Fruit fly (Drosophila melanogaster) whole organism: Measurements from ENCODE around the gene CG8260.

Experiments used
- Dll ChIP-seq: fragments of >200 bp; optimal IDR thresholded peaks from 2 replicates; lab custom pipeline; 2017
- EcR ChIP-seq, 2 experiments: fragments of >200 bp; optimal IDR thresholded peaks; 2 replicates each; lab custom pipeline; 2017; ENCODE audit warnings: missing biosample characterization in 2 of 2, missing genetic modification characterization in 2 of 2, missing genetic modification reagents in 2 of 2

DNA sequence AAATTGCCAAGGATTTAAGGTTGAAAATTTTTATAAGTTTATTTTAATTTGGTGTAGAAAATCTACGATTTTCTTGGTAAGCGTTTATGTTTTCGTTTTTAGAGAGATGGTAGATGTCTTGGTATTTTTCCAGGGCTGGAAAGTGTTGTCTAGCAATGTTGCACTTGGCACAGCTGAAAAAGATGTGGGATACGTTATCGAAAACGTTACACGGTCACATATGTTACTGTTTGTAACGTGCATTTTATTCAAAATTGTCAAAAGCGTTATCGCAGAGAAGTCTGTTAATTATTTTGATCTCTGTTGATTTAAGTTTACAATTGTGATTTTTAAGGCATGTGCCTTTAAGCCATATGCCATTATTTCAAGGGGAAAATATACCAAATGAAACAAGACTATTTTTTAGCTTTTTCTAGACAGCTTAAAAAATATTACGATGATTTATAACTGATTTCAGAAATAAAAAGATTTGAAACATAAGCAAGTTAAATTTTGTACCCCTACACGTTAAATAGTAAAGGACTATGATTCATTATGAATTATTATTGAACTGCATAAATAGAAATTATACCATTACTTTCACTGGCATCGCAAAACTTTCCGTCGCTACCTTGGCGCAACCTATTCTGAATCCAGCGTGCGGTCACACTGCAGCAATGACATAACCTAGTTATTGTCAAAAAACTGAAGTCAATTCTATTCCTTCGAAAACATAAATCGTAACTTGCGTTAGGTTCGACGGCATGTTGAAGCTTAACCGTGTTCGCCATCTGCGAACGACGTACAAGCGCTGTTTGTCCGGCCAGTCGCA, 29.5 kb downstream of the CG8260 start, which contains the start of the genes Paf-AHalpha and mRpS30:
- TF ChIP-seq Dll (lab: Kevin White, UChicago) (no peak), EcR (GFP tag; optimal IDR thresholded peaks at IDR 0.05; lab: Kevin White, UChicago) (no peak)
